Fruit fly (Drosophila melanogaster) whole organism, embryonic: ENCODE measurements around the gene prd.

Experiments used
- B-H1 ChIP-seq: fragments of 200-800 bp; sonication (Bioruptor generic); IDR thresholded peaks from 3 replicates; pipeline ENCODE4 v1.3.6; 2022; ENCODE audit warnings: missing biosample characterization, missing genetic modification characterization
- CG10147 ChIP-seq: fragments of 200-800 bp; sonication (Bioruptor generic); optimal IDR thresholded peaks from 2 replicates; lab custom pipeline; 2019; ENCODE audit warnings: missing biosample characterization, mild to moderate bottlenecking, missing genetic modification characterization, moderate library complexity
- CG1024 ChIP-seq: fragments of 200-800 bp; sonication (Bioruptor generic); IDR thresholded peaks from 2 replicates; pipeline ENCODE4 v1.3.6; 2022; ENCODE audit warnings: missing biosample characterization, missing genetic modification characterization
- CG10321 ChIP-seq: fragments of 200-800 bp; sonication (Bioruptor generic); IDR thresholded peaks from 2 replicates; pipeline ENCODE4 v1.3.6; 2022; ENCODE audit warnings: missing biosample characterization, missing genetic modification characterization
- CG11398 ChIP-seq: fragments of 200-800 bp; sonication (Bioruptor generic); optimal IDR thresholded peaks from 2 replicates; lab custom pipeline; 2016; ENCODE audit warnings: missing biosample characterization, missing genetic modification characterization
- CG12071 ChIP-seq: fragments of 200-800 bp; sonication (Bioruptor generic); optimal IDR thresholded peaks from 3 replicates; lab custom pipeline; 2018; ENCODE audit warnings: missing biosample characterization, mild to moderate bottlenecking, missing genetic modification characterization
- CG13894 ChIP-seq: fragments of 200-800 bp; sonication (Bioruptor generic); optimal IDR thresholded peaks from 3 replicates; lab custom pipeline; 2018; ENCODE audit warnings: missing biosample characterization, mild to moderate bottlenecking, missing genetic modification characterization, moderate library complexity
- CG1529 ChIP-seq: fragments of 200-800 bp; sonication (Bioruptor generic); optimal IDR thresholded peaks from 3 replicates; lab custom pipeline; 2018; ENCODE audit warnings: missing biosample characterization, missing genetic modification characterization
- CG15514 ChIP-seq: fragments of 200-800 bp; sonication (Bioruptor generic); optimal IDR thresholded peaks from 3 replicates; lab custom pipeline; 2017; ENCODE audit warnings: missing biosample characterization, missing genetic modification characterization, mild to moderate bottlenecking, moderate library complexity, missing genetic modification reagents
- CG16813 ChIP-seq: fragments of 200-800 bp; sonication (Bioruptor generic); IDR thresholded peaks from 3 replicates; pipeline ENCODE4 v1.3.6; 2022; ENCODE audit warnings: missing biosample characterization, missing genetic modification characterization; ENCODE audit not compliant: partially characterized antibody
- CG17612 ChIP-seq: fragments of 200-800 bp; sonication (Bioruptor generic); IDR thresholded peaks from 2 replicates; pipeline ENCODE4 v1.3.6; 2022; ENCODE audit warnings: missing biosample characterization, missing genetic modification characterization
- CG30431 ChIP-seq: fragments of 200-800 bp; sonication (Bioruptor generic); optimal IDR thresholded peaks from 2 replicates; lab custom pipeline; 2017; ENCODE audit warnings: missing biosample characterization, missing genetic modification characterization
- CG32767 ChIP-seq: fragments of 200-800 bp; sonication (Bioruptor generic); IDR thresholded peaks from 2 replicates; pipeline ENCODE4 v1.3.6; 2022; ENCODE audit warnings: missing biosample characterization, missing genetic modification characterization
- CG34376 ChIP-seq: fragments of 200-800 bp; sonication (Bioruptor generic); optimal IDR thresholded peaks from 2 replicates; lab custom pipeline; 2018; ENCODE audit warnings: missing biosample characterization, mild to moderate bottlenecking, missing genetic modification characterization
- CG6765 ChIP-seq: fragments of 200-800 bp; sonication (Bioruptor generic); optimal IDR thresholded peaks from 3 replicates; lab custom pipeline; 2017; ENCODE audit warnings: missing biosample characterization, mild to moderate bottlenecking, missing genetic modification characterization
- CG6854 ChIP-seq: fragments of 200-800 bp; sonication (Bioruptor generic); optimal IDR thresholded peaks from 3 replicates; lab custom pipeline; 2017; ENCODE audit warnings: missing biosample characterization, mild to moderate bottlenecking, missing genetic modification characterization
- CG8281 ChIP-seq: fragments of 200-800 bp; sonication (Bioruptor generic); optimal IDR thresholded peaks from 2 replicates; lab custom pipeline; 2018; ENCODE audit warnings: missing biosample characterization, mild to moderate bottlenecking, missing genetic modification characterization, moderate library complexity
- Dek ChIP-seq: fragments of 200-800 bp; sonication (Bioruptor generic); optimal IDR thresholded peaks from 3 replicates; lab custom pipeline; 2019; ENCODE audit warnings: missing biosample characterization, mild to moderate bottlenecking, missing genetic modification characterization, moderate library complexity
- Dref ChIP-seq: fragments of 200-800 bp; sonication (Bioruptor generic); IDR thresholded peaks from 2 replicates; pipeline ENCODE4 v1.3.6; 2022; ENCODE audit warnings: missing biosample characterization, missing genetic modification characterization
- H15 ChIP-seq: fragments of 200-800 bp; sonication (Bioruptor generic); IDR thresholded peaks from 3 replicates; pipeline ENCODE4 v1.3.6; 2022; ENCODE audit warnings: missing biosample characterization, missing genetic modification characterization
- MBD-R2 ChIP-seq: fragments of 200-800 bp; sonication (Bioruptor generic); IDR thresholded peaks from 2 replicates; pipeline ENCODE4 v1.3.6; 2022; ENCODE audit warnings: missing biosample characterization, missing genetic modification characterization
- NC2α ChIP-seq: fragments of 200-800 bp; sonication (Bioruptor generic); optimal IDR thresholded peaks from 2 replicates; lab custom pipeline; 2016; ENCODE audit warnings: missing biosample characterization, missing genetic modification characterization
- Ptx1 ChIP-seq: fragments of 200-800 bp; sonication (Bioruptor generic); IDR thresholded peaks from 2 replicates; pipeline ENCODE4 v1.3.6; 2022; ENCODE audit warnings: missing biosample characterization, missing genetic modification characterization
- Ssrp ChIP-seq: fragments of 200-800 bp; sonication (Bioruptor generic); optimal IDR thresholded peaks from 2 replicates; lab custom pipeline; 2018; ENCODE audit warnings: missing biosample characterization, mild to moderate bottlenecking, missing genetic modification characterization, moderate library complexity
- Stat92E ChIP-seq, 3 experiments: fragments of >200 bp in 2 of 3; fragments of 200-800 bp in 1 of 3; sonication (Bioruptor generic) in 1 of 3; optimal IDR thresholded peaks; 2 replicates each; lab custom pipeline; 2017 to 2019; ENCODE audit warnings: missing biosample characterization in 3 of 3, missing genetic modification characterization in 3 of 3, mild to moderate bottlenecking in 1 of 3, moderate library complexity in 1 of 3
- Trl ChIP-seq, 3 experiments: fragments of >200 bp in 2 of 3; fragments of 200-800 bp in 1 of 3; sonication (Bioruptor generic) in 1 of 3; optimal IDR thresholded peaks; 2 replicates in 1 of 3; 3 replicates in 2 of 3; lab custom pipeline; 2016 to 2017; ENCODE audit warnings: missing biosample characterization in 1 of 3, missing genetic modification characterization in 1 of 3
- Xbp1 ChIP-seq: fragments of 200-800 bp; sonication (Bioruptor generic); optimal IDR thresholded peaks from 3 replicates; lab custom pipeline; 2016; ENCODE audit warnings: missing biosample characterization, mild to moderate bottlenecking, missing genetic modification characterization
- al ChIP-seq: fragments of 200-800 bp; sonication (Bioruptor generic); IDR thresholded peaks from 2 replicates; pipeline ENCODE4 v1.3.6; 2022; ENCODE audit warnings: missing biosample characterization, missing genetic modification characterization
- bsh ChIP-seq, 2 experiments: fragments of 200-800 bp; sonication (Bioruptor generic); optimal IDR thresholded peaks; 2 replicates each; lab custom pipeline; 2017 to 2018; ENCODE audit warnings: mild to moderate bottlenecking in 2 of 2, missing biosample characterization in 2 of 2, missing genetic modification characterization in 2 of 2, moderate library complexity in 1 of 2
- btn ChIP-seq: fragments of 200-800 bp; sonication (Bioruptor generic); optimal IDR thresholded peaks from 2 replicates; lab custom pipeline; 2016; ENCODE audit warnings: missing biosample characterization, missing genetic modification characterization
- chif ChIP-seq, 2 experiments: fragments of 200-800 bp; sonication (Bioruptor generic); optimal IDR thresholded peaks; 3 replicates each; lab custom pipeline; 2016; ENCODE audit warnings: missing biosample characterization in 2 of 2, missing genetic modification characterization in 2 of 2
- chm ChIP-seq: fragments of 200-800 bp; sonication (Bioruptor generic); IDR thresholded peaks from 2 replicates; pipeline ENCODE4 v1.3.6; 2022; ENCODE audit warnings: missing biosample characterization, missing genetic modification characterization
- croc ChIP-seq: fragments of 200-800 bp; sonication (Bioruptor generic); conservative IDR thresholded peaks from 3 replicates; pipeline ENCODE4 v1.3.6; 2022; ENCODE audit warnings: missing biosample characterization, missing genetic modification characterization
- dmrt11E ChIP-seq: fragments of 200-800 bp; sonication (Bioruptor generic); optimal IDR thresholded peaks from 3 replicates; lab custom pipeline; 2018; ENCODE audit warnings: missing biosample characterization, mild to moderate bottlenecking, missing genetic modification characterization, moderate library complexity
- fru ChIP-seq: fragments of >200 bp; optimal IDR thresholded peaks from 2 replicates; lab custom pipeline; 2017
- ftz-f1 ChIP-seq: fragments of 200-800 bp; sonication (Bioruptor generic); optimal IDR thresholded peaks from 2 replicates; lab custom pipeline; 2016; ENCODE audit warnings: missing biosample characterization, missing genetic modification characterization
- gcm2 ChIP-seq: fragments of 200-800 bp; sonication (Bioruptor generic); optimal IDR thresholded peaks from 2 replicates; lab custom pipeline; 2016; ENCODE audit warnings: missing biosample characterization, missing genetic modification characterization
- grau ChIP-seq: fragments of 200-800 bp; optimal IDR thresholded peaks from 3 replicates; lab custom pipeline; 2019; ENCODE audit warnings: missing biosample characterization, mild to moderate bottlenecking, missing genetic modification characterization, moderate library complexity
- nerfin-2 ChIP-seq: fragments of 200-800 bp; sonication (Bioruptor generic); IDR thresholded peaks from 2 replicates; pipeline ENCODE4 v1.3.6; 2022; ENCODE audit warnings: missing biosample characterization, missing genetic modification characterization; ENCODE audit not compliant: partially characterized antibody
- org-1 ChIP-seq: fragments of 200-800 bp; sonication (Bioruptor generic); optimal IDR thresholded peaks from 2 replicates; lab custom pipeline; 2017; ENCODE audit warnings: missing biosample characterization, missing genetic modification characterization
- sens ChIP-seq: fragments of 200-800 bp; sonication (Bioruptor generic); peaks from one replicate; lab custom pipeline; 2016; ENCODE audit warnings: missing biosample characterization, missing genetic modification characterization
- so ChIP-seq: fragments of 200-800 bp; sonication (Bioruptor generic); IDR thresholded peaks from 3 replicates; pipeline ENCODE4 v1.3.6; 2022; ENCODE audit warnings: missing biosample characterization, missing genetic modification characterization
- stwl ChIP-seq: fragments of 200-800 bp; sonication (Bioruptor generic); optimal IDR thresholded peaks from 3 replicates; lab custom pipeline; 2018; ENCODE audit warnings: missing biosample characterization, mild to moderate bottlenecking, missing genetic modification characterization, moderate library complexity
- tgo ChIP-seq: fragments of 200-800 bp; sonication (Bioruptor generic); IDR thresholded peaks from 3 replicates; pipeline ENCODE4 v1.3.6; 2022; ENCODE audit warnings: missing biosample characterization, missing genetic modification characterization
- tin ChIP-seq: fragments of 200-800 bp; sonication (Bioruptor generic); optimal IDR thresholded peaks from 3 replicates; lab custom pipeline; 2016; ENCODE audit warnings: missing biosample characterization, missing genetic modification characterization
- toy ChIP-seq: fragments of 200-800 bp; sonication (Bioruptor generic); IDR thresholded peaks from 2 replicates; pipeline ENCODE4 v1.3.6; 2022; ENCODE audit warnings: missing biosample characterization, missing genetic modification characterization
- wor ChIP-seq: fragments of 200-800 bp; sonication (Bioruptor generic); IDR thresholded peaks from 2 replicates; pipeline ENCODE4 v1.3.6; 2022; ENCODE audit warnings: missing biosample characterization, missing genetic modification characterization
- zf30C ChIP-seq: fragments of 200-800 bp; sonication (Bioruptor generic); optimal IDR thresholded peaks from 3 replicates; lab custom pipeline; 2018; ENCODE audit warnings: missing biosample characterization, mild to moderate bottlenecking, missing genetic modification characterization

prd gene

DNA sequence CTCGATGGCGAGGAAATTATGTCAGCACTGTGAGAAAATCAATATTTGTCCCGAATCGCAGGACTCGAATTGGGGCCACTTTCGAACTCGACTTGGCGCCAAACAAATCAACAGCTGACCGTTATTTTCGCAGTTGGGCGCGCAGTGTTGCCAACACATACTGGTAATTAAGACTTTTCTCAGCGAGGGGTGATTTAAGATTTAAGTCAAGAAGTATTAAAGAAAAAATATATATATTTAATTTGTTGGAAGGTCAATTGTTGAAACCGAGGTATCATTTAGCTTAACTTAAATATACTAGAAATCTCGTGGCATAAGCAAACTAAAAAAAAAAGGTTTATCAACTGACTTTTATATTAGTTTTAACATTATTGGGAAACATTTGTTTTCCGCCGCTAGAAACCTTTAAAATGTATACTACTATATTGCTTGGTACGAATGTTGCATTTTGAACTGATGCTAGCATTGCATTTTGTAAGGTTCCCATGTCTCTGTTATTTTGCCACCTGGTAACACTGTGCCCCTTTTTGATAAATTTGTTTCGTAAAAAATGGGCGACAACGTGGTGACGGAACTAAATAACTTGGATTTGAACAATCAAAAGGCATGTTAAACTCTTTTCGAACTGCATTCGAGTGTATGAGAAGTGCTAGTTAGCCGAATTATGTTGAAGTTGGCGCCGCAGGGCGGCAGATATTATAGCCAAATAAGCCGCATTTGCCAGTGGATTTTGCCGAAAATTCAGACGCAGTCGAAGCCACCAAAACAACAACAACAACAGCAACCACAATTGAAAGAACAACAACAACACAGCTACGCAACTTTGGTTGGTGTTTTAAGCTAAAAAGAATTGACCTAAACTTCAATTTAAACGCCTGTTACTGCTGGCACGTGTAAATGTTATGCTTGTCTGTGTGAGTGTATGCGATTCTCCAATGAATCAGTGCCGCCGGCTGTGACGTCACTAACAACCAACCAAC, 17.9 kb upstream of the prd start, which contains the start of the genes Patsas and ThrRS (continued):
- peak; percentile 57; the same call in 1 of the 2 replicates for TF ChIP-seq chm
- TF ChIP-seq NC2α (GFP tag; lab: Kevin White, UChicago), result no peak
- TF ChIP-seq gcm2 (GFP tag; lab: Kevin White, UChicago), result peak; percentile 6
- no peak for TF ChIP-seq btn (GFP tag; lab: Kevin White, UChicago)
- TF ChIP-seq fru, result no peak
- peak; percentile 62; the same call in 1 of the 2 replicates for TF ChIP-seq CG17612 (GFP tag; lab: Robert Waterston, UW)
- peak; percentile 68 for TF ChIP-seq CG8281 (tag; lab: Kevin White, UChicago)
- TF ChIP-seq CG6765 (GFP tag; lab: Kevin White, UChicago), result peak; percentile 43
- TF ChIP-seq H15 (GFP tag; lab: Robert Waterston, UW), result peak; percentile 76; the same call in 2 of the 3 replicates
- no peak for TF ChIP-seq Stat92E (GFP tag; optimal IDR thresholded peaks at IDR 0.05; lab: Kevin White, UChicago)
- peak; percentile 82; the same call in 2 of the 3 replicates for TF ChIP-seq so (GFP tag; lab: Robert Waterston, UW)
- peak; percentile 87 for TF ChIP-seq al (GFP tag; lab: Robert Waterston, UW)
- TF ChIP-seq Dref (GFP tag; lab: Robert Waterston, UW), result peak; percentile 33; the same call in 1 of the 2 replicates
- TF ChIP-seq CG6854, result peak; percentile 51
- no peak for TF ChIP-seq CG10321 (GFP tag; lab: Robert Waterston, UW)
- TF ChIP-seq tin, result peak; percentile 86
- TF ChIP-seq CG16813, result no peak
- peak; percentile 55 for TF ChIP-seq org-1 (GFP tag; lab: Kevin White, UChicago)
- TF ChIP-seq sens, result peak; percentile 96
- TF ChIP-seq CG10147 (GFP tag; lab: Kevin White, UChicago), result peak; percentile 90
- TF ChIP-seq Ssrp (tag; lab: Kevin White, UChicago), result peak; percentile 88
- TF ChIP-seq nerfin-2 (GFP tag; lab: Robert Waterston, UW), result no peak
- peak in 1 of 2 experiments; percentile 84 for TF ChIP-seq bsh (GFP tag; optimal IDR thresholded peaks at IDR 0.05; lab: Kevin White, UChicago)
- peak; percentile 78 for TF ChIP-seq CG15514 (GFP tag; lab: Kevin White, UChicago)
- peak; percentile 85 for TF ChIP-seq dmrt11E
- peak; percentile 88 for TF ChIP-seq tgo (GFP tag; lab: Robert Waterston, UW)
- TF ChIP-seq CG13894 (tag; lab: Kevin White, UChicago), result peak; percentile 85
- no peak for TF ChIP-seq ftz-f1 (GFP tag; lab: Kevin White, UChicago)
- TF ChIP-seq Trl (optimal IDR thresholded peaks at IDR 0.05; lab: Kevin White, UChicago), result no peak
- peak; percentile 71 for TF ChIP-seq Trl (GFP tag; optimal IDR thresholded peaks at IDR 0.05; lab: Kevin White, UChicago)
- peak; percentile 87 for TF ChIP-seq grau
- TF ChIP-seq MBD-R2 (GFP tag; lab: Robert Waterston, UW), result peak; percentile 34; the same call in 1 of the 2 replicates
- no peak for TF ChIP-seq toy (GFP tag; lab: Robert Waterston, UW)
- peak; percentile 92 for TF ChIP-seq Dek
- TF ChIP-seq CG1024, result 0 out of 2 replicates have a peak, but pooled peaks have one; percentile 38
- peak; percentile 82 for TF ChIP-seq CG30431
- TF ChIP-seq zf30C (GFP tag; lab: Kevin White, UChicago), result no peak
- TF ChIP-seq CG1529 (GFP tag; lab: Kevin White, UChicago), result peak; percentile 42
- peak; percentile 78 for TF ChIP-seq croc (GFP tag; lab: Robert Waterston, UW)
- TF ChIP-seq wor, result peak; percentile 32; the same call in 1 of the 2 replicates
- peak; percentile 92 for TF ChIP-seq Xbp1 (GFP tag; lab: Kevin White, UChicago)
- TF ChIP-seq CG34376 (GFP tag; lab: Kevin White, UChicago), result peak; percentile 31
- peak; percentile 71 for TF ChIP-seq B-H1 (GFP tag; lab: Robert Waterston, UW)
- TF ChIP-seq Ptx1 (GFP tag; lab: Robert Waterston, UW), result peak; percentile 90
- TF ChIP-seq CG11398 (GFP tag; lab: Kevin White, UChicago), result no peak
- peak; percentile 24 for TF ChIP-seq CG12071 (GFP tag; lab: Kevin White, UChicago)
- peak; percentile 72; the same call in 1 of the 2 replicates for TF ChIP-seq CG32767 (GFP tag; lab: Robert Waterston, UW)
- peak; percentile 45 to 77 for TF ChIP-seq chif (GFP tag; optimal IDR thresholded peaks at IDR 0.05; lab: Kevin White, UChicago)
- TF ChIP-seq stwl, result peak; percentile 70
